Fruit fly (Drosophila melanogaster) whole organism, pupa: ENCODE data around the gene CG1394.

ENCODE experiments used
- CG10348 ChIP-seq: fragments of 200-800 bp; sonication (Bioruptor generic); IDR thresholded peaks from 2 replicates; pipeline ENCODE4 v1.3.6; 2022; ENCODE audit warnings: missing biosample characterization, missing genetic modification characterization
- CG13204 ChIP-seq: fragments of 200-800 bp; sonication (Bioruptor generic); optimal IDR thresholded peaks from 2 replicates; lab custom pipeline; 2018; ENCODE audit warnings: missing biosample characterization, mild to moderate bottlenecking, missing genetic modification characterization, moderate library complexity
- CG32121 ChIP-seq: fragments of 200-800 bp; sonication (Bioruptor generic); IDR thresholded peaks from 2 replicates; pipeline ENCODE4 v1.3.6; 2022; ENCODE audit warnings: missing biosample characterization, missing genetic modification characterization
- CG34367 ChIP-seq: fragments of 200-800 bp; sonication (Bioruptor generic); optimal IDR thresholded peaks from 2 replicates; lab custom pipeline; 2018; ENCODE audit warnings: missing biosample characterization, mild to moderate bottlenecking, missing genetic modification characterization
- CG9948 ChIP-seq: fragments of 200-800 bp; sonication (Bioruptor generic); optimal IDR thresholded peaks from 2 replicates; lab custom pipeline; 2018; ENCODE audit warnings: missing biosample characterization, mild to moderate bottlenecking, missing genetic modification characterization, moderate library complexity
- D1 ChIP-seq: fragments of 200-800 bp; sonication (Bioruptor generic); optimal IDR thresholded peaks from 2 replicates; lab custom pipeline; 2018; ENCODE audit warnings: missing biosample characterization, mild to moderate bottlenecking, missing genetic modification characterization, moderate library complexity
- EcR ChIP-seq: fragments of 200-800 bp; sonication (Bioruptor generic); optimal IDR thresholded peaks from 3 replicates; lab custom pipeline; 2019; ENCODE audit warnings: missing biosample characterization, missing genetic modification characterization, mild to moderate bottlenecking, moderate library complexity, missing genetic modification reagents
- Ets98B ChIP-seq: fragments of 200-800 bp; sonication (Bioruptor generic); IDR thresholded peaks from 2 replicates; pipeline ENCODE4 v1.3.6; 2022; ENCODE audit warnings: missing biosample characterization, missing genetic modification characterization
- Pif1A ChIP-seq: fragments of 200-800 bp; sonication (Bioruptor generic); optimal IDR thresholded peaks from 3 replicates; lab custom pipeline; 2016; ENCODE audit warnings: missing biosample characterization, missing genetic modification characterization
- Pif1B ChIP-seq: fragments of 200-800 bp; sonication (Bioruptor generic); optimal IDR thresholded peaks from 3 replicates; lab custom pipeline; 2016; ENCODE audit warnings: missing biosample characterization, missing genetic modification characterization
- gl ChIP-seq: fragments of 200-800 bp; sonication (Bioruptor generic); optimal IDR thresholded peaks from 2 replicates; lab custom pipeline; 2018; ENCODE audit warnings: missing biosample characterization, mild to moderate bottlenecking, missing genetic modification characterization

DNA sequence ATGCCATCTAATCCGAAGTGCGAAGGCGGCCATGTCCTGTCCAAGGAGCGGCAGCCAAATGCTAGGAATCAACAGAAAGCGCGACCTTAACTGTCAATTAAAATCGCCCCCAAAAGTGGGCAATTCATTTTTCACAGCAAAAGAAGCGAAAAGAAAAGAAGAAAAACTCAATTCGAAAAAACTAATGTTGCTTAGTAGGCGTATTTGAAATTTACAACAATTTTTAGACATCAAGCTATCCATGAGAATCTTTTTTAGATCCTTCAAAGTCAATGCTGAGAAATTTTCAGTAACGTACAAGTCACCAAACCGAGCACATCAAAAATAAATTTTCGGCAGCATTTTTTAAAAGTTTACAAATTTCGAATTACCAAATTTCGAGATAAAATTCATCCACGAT lies 12.2 kb upstream of the CG1394 start, which contains the start of gene CG15200:
- TF ChIP-seq CG9948 (tag; lab: Kevin White, UChicago) (no peak), CG32121 (GFP tag; lab: Robert Waterston, UW) (no peak), Pif1A (no peak), gl (tag; lab: Kevin White, UChicago) (no peak), Ets98B (GFP tag; lab: Robert Waterston, UW) (no peak), CG10348 (GFP tag; lab: Robert Waterston, UW) (no peak), CG13204 (no peak), EcR (GFP tag; lab: Kevin White, UChicago) (no peak), D1 (tag; lab: Kevin White, UChicago) (no peak), Pif1B (GFP tag; lab: Kevin White, UChicago) (no peak), CG34367 (tag; lab: Kevin White, UChicago) (no peak)
